Fruit fly (Drosophila melanogaster) whole organism, pupa: Measurements from ENCODE around the gene Rrp47.

ENCODE experiments used
- CG10348 ChIP-seq: fragments of 200-800 bp; sonication (Bioruptor generic); IDR thresholded peaks from 2 replicates; pipeline ENCODE4 v1.3.6; 2022; ENCODE audit warnings: missing biosample characterization, missing genetic modification characterization
- CG12605 ChIP-seq: fragments of 200-800 bp; sonication (Bioruptor generic); IDR thresholded peaks from 2 replicates; pipeline ENCODE4 v1.3.6; 2022; ENCODE audit warnings: missing biosample characterization, missing genetic modification characterization
- CG13204 ChIP-seq: fragments of 200-800 bp; sonication (Bioruptor generic); optimal IDR thresholded peaks from 2 replicates; lab custom pipeline; 2018; ENCODE audit warnings: missing biosample characterization, mild to moderate bottlenecking, missing genetic modification characterization, moderate library complexity
- CG17806 ChIP-seq: fragments of 200-800 bp; sonication (Bioruptor generic); optimal IDR thresholded peaks from 2 replicates; lab custom pipeline; 2018; ENCODE audit warnings: missing biosample characterization, mild to moderate bottlenecking, missing genetic modification characterization, moderate library complexity
- CG8159 ChIP-seq: fragments of 200-800 bp; sonication (Bioruptor generic); optimal IDR thresholded peaks from 3 replicates; lab custom pipeline; 2018; ENCODE audit warnings: missing biosample characterization, mild to moderate bottlenecking, missing genetic modification characterization, moderate library complexity
- CG8301 ChIP-seq: fragments of 200-800 bp; sonication (Bioruptor generic); optimal IDR thresholded peaks from 2 replicates; lab custom pipeline; 2018; ENCODE audit warnings: missing biosample characterization, mild to moderate bottlenecking, missing genetic modification characterization
- CG9948 ChIP-seq: fragments of 200-800 bp; sonication (Bioruptor generic); optimal IDR thresholded peaks from 2 replicates; lab custom pipeline; 2018; ENCODE audit warnings: missing biosample characterization, mild to moderate bottlenecking, missing genetic modification characterization, moderate library complexity
- EcR ChIP-seq: fragments of 200-800 bp; sonication (Bioruptor generic); optimal IDR thresholded peaks from 3 replicates; lab custom pipeline; 2019; ENCODE audit warnings: missing biosample characterization, missing genetic modification characterization, mild to moderate bottlenecking, moderate library complexity, missing genetic modification reagents
- Ets98B ChIP-seq: fragments of 200-800 bp; sonication (Bioruptor generic); IDR thresholded peaks from 2 replicates; pipeline ENCODE4 v1.3.6; 2022; ENCODE audit warnings: missing biosample characterization, missing genetic modification characterization
- Pif1B ChIP-seq: fragments of 200-800 bp; sonication (Bioruptor generic); optimal IDR thresholded peaks from 3 replicates; lab custom pipeline; 2016; ENCODE audit warnings: missing biosample characterization, missing genetic modification characterization
- Snoo ChIP-seq: fragments of 200-800 bp; sonication (Bioruptor generic); optimal IDR thresholded peaks from 3 replicates; lab custom pipeline; 2017; ENCODE audit warnings: missing biosample characterization, mild to moderate bottlenecking, missing genetic modification characterization, inconsistent platforms
- gl ChIP-seq: fragments of 200-800 bp; sonication (Bioruptor generic); optimal IDR thresholded peaks from 2 replicates; lab custom pipeline; 2018; ENCODE audit warnings: missing biosample characterization, mild to moderate bottlenecking, missing genetic modification characterization
- rn ChIP-seq: fragments of 200-800 bp; sonication (Bioruptor generic); IDR thresholded peaks from 2 replicates; pipeline ENCODE4 v1.3.6; 2022; ENCODE audit warnings: missing biosample characterization, missing genetic modification characterization

dm6 chrX:15983501-15983900 is 38.8 kb downstream of the Rrp47 start, which contains the start of gene Slc25A46a:
- TF ChIP-seq EcR (GFP tag; lab: Kevin White, UChicago) (no peak), gl (tag; lab: Kevin White, UChicago) (no peak), rn (no peak), CG8159 (peak; percentile 6), CG13204 (GFP tag; lab: Kevin White, UChicago) (no peak), CG8301 (tag; lab: Kevin White, UChicago) (no peak), Pif1B (no peak), CG9948 (tag; lab: Kevin White, UChicago) (no peak), CG17806 (no peak), CG12605 (no peak), Ets98B (no peak), Snoo (no peak), CG10348 (no peak)
